Worm (Caenorhabditis elegans) whole organism, L1 larva: ENCODE results near the gene gldi-10.

Experiments used
- C34B4.2 ChIP-seq: sonication (generic microtip); optimal IDR thresholded peaks from 2 replicates; lab custom pipeline; 2017; ENCODE audit warnings: mild to moderate bottlenecking, missing genetic modification characterization, missing compliant biosample characterization
- F16B12.6 ChIP-seq: fragments of 150-350 bp; optimal IDR thresholded peaks from 2 replicates; lab custom pipeline; 2014; ENCODE audit warnings: missing biosample characterization, missing genetic modification characterization
- Y116A8C.19 ChIP-seq: sonication (generic microtip); optimal IDR thresholded peaks from 2 replicates; lab custom pipeline; 2016; ENCODE audit warnings: missing compliant biosample characterization, missing genetic modification characterization, borderline replicate concordance
- aha-1 ChIP-seq: fragments of 150-350 bp; optimal IDR thresholded peaks from 2 replicates; lab custom pipeline; 2014; ENCODE audit warnings: missing biosample characterization, missing genetic modification characterization
- alr-1 ChIP-seq: fragments of 200-800 bp; sonication (Bioruptor generic); optimal IDR thresholded peaks from 2 replicates; lab custom pipeline; 2018; ENCODE audit warnings: borderline replicate concordance, mild to moderate bottlenecking, missing genetic modification characterization, missing compliant biosample characterization
- ama-1 ChIP-seq: fragments of 150-350 bp; optimal IDR thresholded peaks from 2 replicates; lab custom pipeline; 2014
- ceh-82 ChIP-seq, 3 experiments: fragments of 150-350 bp in 1 of 3; sonication (generic microtip) in 2 of 3; optimal IDR thresholded peaks; 2 replicates each; lab custom pipeline; 2014 to 2017; ENCODE audit warnings: missing biosample characterization in 3 of 3, missing genetic modification characterization in 3 of 3
- dpl-1 ChIP-seq, 3 experiments: fragments of 150-350 bp in 2 of 3; sonication (generic microtip) in 1 of 3; optimal IDR thresholded peaks; 2 replicates each; lab custom pipeline; 2014 to 2017; ENCODE audit warnings: missing biosample characterization in 3 of 3, missing genetic modification characterization in 3 of 3, missing genetic modification reagents in 3 of 3
- dsc-1 ChIP-seq: sonication (generic microtip); optimal IDR thresholded peaks from 2 replicates; lab custom pipeline; 2016; ENCODE audit warnings: mild to moderate bottlenecking, missing genetic modification characterization, missing compliant biosample characterization
- efl-1 ChIP-seq, 4 experiments: fragments of 150-350 bp; optimal IDR thresholded peaks in 3 of 4; peaks in 1 of 4; 1 replicate in 1 of 4; 2 replicates in 3 of 4; lab custom pipeline; 2014; ENCODE audit warnings: missing biosample characterization in 2 of 4, missing genetic modification characterization in 2 of 4, missing genetic modification reagents in 2 of 4
- efl-3 ChIP-seq: fragments of 200-800 bp; sonication (Bioruptor generic); optimal IDR thresholded peaks from 2 replicates; lab custom pipeline; 2018; ENCODE audit warnings: mild to moderate bottlenecking, missing genetic modification characterization, missing compliant biosample characterization
- egl-13 ChIP-seq: sonication (generic microtip); optimal IDR thresholded peaks from 2 replicates; lab custom pipeline; 2016; ENCODE audit warnings: missing genotype, missing genetic modification reagents, missing genetic modification characterization, missing compliant biosample characterization
- egl-27 ChIP-seq, 2 experiments: fragments of 150-350 bp in 1 of 2; sonication (generic microtip); optimal IDR thresholded peaks; 3 replicates each; lab custom pipeline; 2017 to 2018; ENCODE audit warnings: missing biosample characterization in 2 of 2, missing genetic modification characterization in 2 of 2, missing genetic modification reagents in 2 of 2
- fkh-4 ChIP-seq: sonication (generic microtip); optimal IDR thresholded peaks from 2 replicates; lab custom pipeline; 2016; ENCODE audit warnings: missing compliant biosample characterization, missing genetic modification characterization, borderline replicate concordance
- isw-1 ChIP-seq: fragments of 200-800 bp; sonication (Bioruptor generic); IDR thresholded peaks from 2 replicates; pipeline ENCODE4 v1.3.6; 2022; ENCODE audit warnings: missing genetic modification characterization, missing compliant biosample characterization
- jun-1 ChIP-seq: fragments of 150-350 bp; optimal IDR thresholded peaks from 2 replicates; lab custom pipeline; 2014; ENCODE audit warnings: missing biosample characterization, missing genetic modification reagents, missing genetic modification characterization
- lin-15B ChIP-seq: fragments of 150-350 bp; sonication (generic microtip); optimal IDR thresholded peaks from 3 replicates; lab custom pipeline; 2014; ENCODE audit warnings: missing biosample characterization, missing genetic modification characterization
- lin-35 ChIP-seq, 2 experiments: fragments of 150-350 bp; optimal IDR thresholded peaks; 2 replicates each; lab custom pipeline; 2014; ENCODE audit warnings: missing biosample characterization in 2 of 2, missing genetic modification characterization in 2 of 2, missing genetic modification reagents in 2 of 2
- lsy-2 ChIP-seq, 2 experiments: fragments of 150-350 bp; optimal IDR thresholded peaks; 2 replicates each; lab custom pipeline; 2014; ENCODE audit warnings: missing biosample characterization in 2 of 2, missing genetic modification characterization in 2 of 2
- mdl-1 ChIP-seq, 2 experiments: fragments of 150-350 bp; optimal IDR thresholded peaks; 2 replicates each; lab custom pipeline; 2014 to 2017; ENCODE audit warnings: missing biosample characterization in 2 of 2, missing genetic modification characterization in 2 of 2, inconsistent platforms in 1 of 2
- mef-2 ChIP-seq: fragments of 150-350 bp; optimal IDR thresholded peaks from 2 replicates; lab custom pipeline; 2014; ENCODE audit warnings: missing biosample characterization, missing genetic modification characterization
- mep-1 ChIP-seq: fragments of 150-350 bp; optimal IDR thresholded peaks from 2 replicates; lab custom pipeline; 2014; ENCODE audit warnings: missing biosample characterization, missing genetic modification characterization
- nhr-11 ChIP-seq: fragments of 150-350 bp; optimal IDR thresholded peaks from 2 replicates; lab custom pipeline; 2014; ENCODE audit warnings: missing biosample characterization, missing genetic modification characterization
- nhr-12 ChIP-seq: sonication (generic microtip); optimal IDR thresholded peaks from 2 replicates; lab custom pipeline; 2017; ENCODE audit warnings: missing biosample characterization, missing genetic modification characterization
- nhr-19 ChIP-seq: fragments of 200-800 bp; sonication (Bioruptor generic); conservative IDR thresholded peaks from 2 replicates; pipeline ENCODE4 v1.3.6; 2022; ENCODE audit warnings: missing genetic modification characterization, missing compliant biosample characterization
- nhr-20 ChIP-seq: sonication (generic microtip); optimal IDR thresholded peaks from 2 replicates; lab custom pipeline; 2016; ENCODE audit warnings: mild to moderate bottlenecking, missing genetic modification characterization, missing compliant biosample characterization
- nhr-28 ChIP-seq: fragments of 150-350 bp; optimal IDR thresholded peaks from 2 replicates; lab custom pipeline; 2014; ENCODE audit warnings: missing biosample characterization, missing genetic modification characterization
- nhr-47 ChIP-seq: sonication (generic microtip); optimal IDR thresholded peaks from 2 replicates; lab custom pipeline; 2016; ENCODE audit warnings: mild to moderate bottlenecking, missing genetic modification characterization, moderate library complexity, missing compliant biosample characterization
- nhr-71 ChIP-seq: sonication (generic microtip); optimal IDR thresholded peaks from 2 replicates; lab custom pipeline; 2016; ENCODE audit warnings: mild to moderate bottlenecking, missing genetic modification characterization, moderate library complexity, missing compliant biosample characterization
- nhr-85 ChIP-seq: sonication (generic microtip); peaks from one replicate; lab custom pipeline; 2016; ENCODE audit warnings: missing genetic modification characterization, inconsistent platforms, missing compliant biosample characterization
- pag-3 ChIP-seq: sonication (generic microtip); optimal IDR thresholded peaks from 2 replicates; lab custom pipeline; 2017; ENCODE audit warnings: missing genetic modification characterization, mild to moderate bottlenecking, missing compliant biosample characterization, antibody characterized with exemption, borderline replicate concordance; ENCODE audit not compliant: insufficient read depth
- rnt-1 ChIP-seq: sonication (generic microtip); optimal IDR thresholded peaks from 2 replicates; lab custom pipeline; 2016; ENCODE audit warnings: mild to moderate bottlenecking, missing genetic modification characterization, moderate library complexity, missing compliant biosample characterization
- skn-1 ChIP-seq: fragments of 150-350 bp; optimal IDR thresholded peaks from 2 replicates; lab custom pipeline; 2014; ENCODE audit warnings: missing biosample characterization, missing genetic modification characterization
- snu-23 ChIP-seq: sonication (generic microtip); optimal IDR thresholded peaks from 2 replicates; lab custom pipeline; 2016; ENCODE audit warnings: missing genetic modification characterization, missing compliant biosample characterization
- swsn-7 ChIP-seq: sonication (generic microtip); optimal IDR thresholded peaks from 2 replicates; lab custom pipeline; 2016; ENCODE audit warnings: missing genetic modification characterization, missing compliant biosample characterization
- tbx-2 ChIP-seq: sonication (generic microtip); optimal IDR thresholded peaks from 2 replicates; lab custom pipeline; 2016; ENCODE audit warnings: missing genetic modification characterization, missing compliant biosample characterization
- unc-130 ChIP-seq: fragments of 150-350 bp; optimal IDR thresholded peaks from 2 replicates; lab custom pipeline; 2017; ENCODE audit warnings: missing biosample characterization, missing genetic modification characterization, inconsistent platforms
- unc-30 ChIP-seq: sonication (generic microtip); optimal IDR thresholded peaks from 2 replicates; lab custom pipeline; 2017; ENCODE audit warnings: missing biosample characterization, missing genetic modification characterization
- unc-86 ChIP-seq: sonication (generic microtip); optimal IDR thresholded peaks from 2 replicates; lab custom pipeline; 2016; ENCODE audit warnings: missing genetic modification characterization, missing compliant biosample characterization
- xbp-1 ChIP-seq: sonication (generic microtip); optimal IDR thresholded peaks from 2 replicates; lab custom pipeline; 2016; ENCODE audit warnings: missing genetic modification characterization, missing compliant biosample characterization
- zag-1 ChIP-seq: fragments of 150-350 bp; optimal IDR thresholded peaks from 2 replicates; lab custom pipeline; 2014; ENCODE audit warnings: missing biosample characterization, missing genetic modification characterization
- ztf-11 ChIP-seq, 2 experiments: sonication (generic microtip); optimal IDR thresholded peaks; 2 replicates each; lab custom pipeline; 2016 to 2017; ENCODE audit warnings: missing genetic modification characterization in 2 of 2, missing biosample characterization in 1 of 2, missing compliant biosample characterization in 1 of 2
- ztf-4 ChIP-seq: fragments of 150-350 bp; optimal IDR thresholded peaks from 2 replicates; lab custom pipeline; 2014; ENCODE audit warnings: missing biosample characterization, missing genetic modification characterization

gldi-10 gene

DNA sequence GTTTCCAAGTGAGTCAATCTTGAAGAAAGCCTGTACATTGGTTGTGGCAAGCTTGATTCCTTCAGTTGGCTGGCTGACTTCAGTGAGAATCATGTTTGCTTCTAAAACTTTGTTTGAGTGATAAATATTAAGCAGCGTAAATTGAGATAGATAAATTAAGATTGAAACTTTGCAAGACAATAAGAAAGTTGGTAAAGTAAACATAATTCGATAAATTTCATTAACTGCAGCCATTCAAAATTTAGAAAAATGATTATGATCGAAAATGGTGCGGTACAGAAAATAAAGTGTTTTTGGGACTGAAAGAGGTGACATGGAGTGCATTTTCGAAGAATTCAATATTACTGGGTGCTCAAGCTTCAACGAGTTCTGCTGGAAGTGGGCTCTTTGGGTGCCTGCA, 3.5 kb upstream of the gldi-10 start, which contains the start of gene icln-1:
Gene icln-1, minus strand, starts transcription at position 101 of the 400 bp plus-strand sequence.
- TF ChIP-seq nhr-19 (GFP tag; lab: Robert Waterston, UW) (no peak), pag-3 (tag; lab: Kevin White, UChicago) (no peak), C34B4.2 (tag; lab: Kevin White, UChicago) (no peak), efl-3 (no peak), mep-1 (tag; lab: Kevin White, UChicago) (no peak), alr-1 (tag; lab: Kevin White, UChicago) (no peak), ceh-82 (tag; optimal IDR thresholded peaks at IDR 0.05; lab: Kevin White, UChicago) (no peak), nhr-12 (tag; lab: Kevin White, UChicago) (no peak), ztf-4 (tag; lab: Kevin White, UChicago) (no peak), mef-2 (tag; lab: Kevin White, UChicago) (no peak), nhr-85 (tag; lab: Kevin White, UChicago) (no peak)

DNA sequence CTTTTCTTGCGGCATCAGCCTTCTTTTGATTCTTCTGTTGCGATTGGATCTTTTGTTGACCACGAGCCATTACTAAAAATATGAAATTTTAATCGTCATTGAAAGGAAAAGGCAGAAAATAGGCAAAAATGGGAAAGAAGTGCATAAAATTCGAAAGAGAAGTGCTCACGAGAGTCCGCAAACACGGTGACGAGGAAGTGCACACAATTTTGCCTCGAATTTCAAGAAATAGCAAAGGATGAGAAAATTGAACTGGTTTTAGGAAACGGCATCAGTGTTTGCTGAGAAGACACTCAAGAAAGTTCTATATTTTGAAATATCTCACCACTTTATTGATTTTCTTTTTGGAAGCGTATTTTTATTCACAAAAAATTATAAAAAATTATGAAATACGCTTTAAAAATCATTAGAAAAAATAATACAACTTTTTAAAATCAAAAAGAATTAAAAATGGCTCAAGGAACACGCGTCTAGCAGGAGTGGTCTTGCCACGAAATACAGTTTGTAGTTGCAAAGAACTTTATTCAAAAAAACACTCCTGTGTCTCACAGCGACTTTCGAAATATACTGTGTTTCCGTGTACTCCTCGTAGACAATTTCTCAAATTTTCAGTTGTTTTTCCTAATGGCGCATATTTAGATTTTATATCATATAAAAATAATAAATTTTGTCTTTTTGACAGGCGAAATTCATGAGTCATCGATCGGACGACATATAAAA, 2.7 kb upstream of the gldi-10 start, which contains the start of the genes znf-706 and cpna-3:
Gene znf-706, minus strand, starts transcription at position 72 of the 720 bp plus-strand sequence.
Gene cpna-3, plus strand, starts transcription at position 683 of the 720 bp plus-strand sequence.
- TF ChIP-seq mdl-1 (tag; optimal IDR thresholded peaks at IDR 0.05; lab: Kevin White, UChicago) (peak in 1 of 2 experiments; percentile 28), isw-1 (GFP tag; lab: Robert Waterston, UW) (no peak), nhr-28 (tag; lab: Kevin White, UChicago) (no peak), unc-130 (no peak), jun-1 (tag; lab: Kevin White, UChicago) (no peak), lsy-2 (tag; optimal IDR thresholded peaks at IDR 0.05; lab: Kevin White, UChicago) (peak; percentile 28 to 50), nhr-19 (GFP tag; lab: Robert Waterston, UW) (0 out of 2 replicates have a peak, but pooled peaks have one; percentile 9), efl-1 (optimal IDR thresholded peaks at IDR 0.05; lab: Kevin White, UChicago) (peak; percentile 49 to 66), efl-1 (GFP tag; optimal IDR thresholded peaks at IDR 0.05 in 1 of 2; lab: Kevin White, UChicago) (peak; percentile 69 to 96), xbp-1 (tag; lab: Kevin White, UChicago) (peak; percentile 21), egl-27 (tag; optimal IDR thresholded peaks at IDR 0.05; lab: Kevin White, UChicago) (no peak), lin-15B (peak; percentile 47), rnt-1 (peak; percentile 38), snu-23 (GFP tag; lab: Kevin White, UChicago) (peak; percentile 54), skn-1 (tag; lab: Kevin White, UChicago) (peak; percentile 25), egl-13 (tag; lab: Kevin White, UChicago) (no peak), unc-86 (no peak), nhr-11 (tag; lab: Kevin White, UChicago) (no peak), ceh-82 (tag; optimal IDR thresholded peaks at IDR 0.05; lab: Kevin White, UChicago) (peak; percentile 3 to 38 (median 14)), nhr-20 (tag; lab: Kevin White, UChicago) (peak; percentile 11), alr-1 (tag; lab: Kevin White, UChicago) (no peak), ztf-11 (tag; optimal IDR thresholded peaks at IDR 0.05; lab: Kevin White, UChicago) (no peak), dsc-1 (tag; lab: Kevin White, UChicago) (peak; percentile 12), nhr-85 (tag; lab: Kevin White, UChicago) (peak; percentile 4), nhr-47 (tag; lab: Kevin White, UChicago) (peak; percentile 35), aha-1 (tag; lab: Kevin White, UChicago) (no peak), swsn-7 (peak; percentile 10), Y116A8C.19 (no peak), tbx-2 (peak; percentile 14), lin-35 (GFP tag; optimal IDR thresholded peaks at IDR 0.05; lab: Kevin White, UChicago) (peak; percentile 60 to 75), nhr-71 (tag; lab: Kevin White, UChicago) (peak; percentile 41), mep-1 (tag; lab: Kevin White, UChicago) (peak; percentile 43), unc-30 (no peak), dpl-1 (GFP tag; optimal IDR thresholded peaks at IDR 0.05; lab: Kevin White, UChicago) (peak; percentile 65 to 70 (median 70)), fkh-4 (tag; lab: Kevin White, UChicago) (no peak), ama-1 (lab: Kevin White, UChicago) (no peak), zag-1 (no peak), F16B12.6 (peak; percentile 90)
